In genomic region chrIV:12615122-12615745, ce11 we compare ENCODE assay signal across 5 worm cellular contexts.
TF ChIP-seq lines count a peak whose summit lies in the region.

No protein-coding gene starts in this region.

TF ChIP-seq in whole organism, L1 larva, 84 proteins besides CTCF, POLR2A, EP300 and RAD21 (continues in another document):
- TF ChIP-seq ceh-90 (tag; optimal IDR thresholded peaks at IDR 0.05; lab: Kevin White, UChicago): no peak
- TF ChIP-seq ces-1 (GFP tag; optimal IDR thresholded peaks at IDR 0.05; lab: Kevin White, UChicago): no peak
- no peak for TF ChIP-seq fos-1 (tag; optimal IDR thresholded peaks at IDR 0.05; lab: Kevin White, UChicago)
- peak; percentile 62 for TF ChIP-seq lin-14 (GFP tag; optimal IDR thresholded peaks at IDR 0.05; lab: Kevin White, UChicago)
- no peak for TF ChIP-seq nhr-20 (tag; optimal IDR thresholded peaks at IDR 0.05; lab: Kevin White, UChicago)
- peak; percentile 74 for TF ChIP-seq rnt-1 (tag; optimal IDR thresholded peaks at IDR 0.05; lab: Kevin White, UChicago)
- TF ChIP-seq fkh-10 (GFP tag; optimal IDR thresholded peaks at IDR 0.05; lab: Kevin White, UChicago): no peak
- no peak for TF ChIP-seq pqm-1 (tag; optimal IDR thresholded peaks at IDR 0.05; lab: Kevin White, UChicago)
- no peak for TF ChIP-seq nhr-12 (tag; optimal IDR thresholded peaks at IDR 0.05; lab: Kevin White, UChicago)
- TF ChIP-seq snu-23 (GFP tag; optimal IDR thresholded peaks at IDR 0.05; lab: Kevin White, UChicago): peak; percentile 9
- TF ChIP-seq nhr-85 (tag; lab: Kevin White, UChicago): no peak
- no peak for TF ChIP-seq lin-13 (GFP tag; optimal IDR thresholded peaks at IDR 0.05; lab: Kevin White, UChicago)
- no peak for TF ChIP-seq grh-1 (GFP tag; IDR thresholded peaks at IDR 0.05; lab: Robert Waterston, UW)
- TF ChIP-seq nhr-28 (tag; optimal IDR thresholded peaks at IDR 0.05; lab: Kevin White, UChicago): no peak
- no peak for TF ChIP-seq nhr-77 (tag; optimal IDR thresholded peaks at IDR 0.05; lab: Kevin White, UChicago)
- TF ChIP-seq hlh-4 (tag; optimal IDR thresholded peaks at IDR 0.05; lab: Kevin White, UChicago): no peak
- TF ChIP-seq lsy-2 (tag; optimal IDR thresholded peaks at IDR 0.05; lab: Kevin White, UChicago): peak in 1 of 2 experiments; percentile 14
- TF ChIP-seq efl-1 (optimal IDR thresholded peaks at IDR 0.05; lab: Kevin White, UChicago): no peak
- TF ChIP-seq efl-1 (GFP tag; optimal IDR thresholded peaks at IDR 0.05 in 1 of 2; lab: Kevin White, UChicago): no peak
- no peak for TF ChIP-seq sptf-1 (tag; optimal IDR thresholded peaks at IDR 0.05; lab: Kevin White, UChicago)

TF ChIP-seq in whole organism, L3 larva, 47 proteins besides CTCF, POLR2A, EP300 and RAD21:
- TF ChIP-seq egl-5 (tag; optimal IDR thresholded peaks at IDR 0.05; lab: Kevin White, UChicago): peak; percentile 82
- TF ChIP-seq nfya-1 (tag; optimal IDR thresholded peaks at IDR 0.05; lab: Kevin White, UChicago; ENCODE audit: insufficient read depth): peak; percentile 15
- no peak for TF ChIP-seq nhr-23 (tag; optimal IDR thresholded peaks at IDR 0.05; lab: Kevin White, UChicago)

TF ChIP-seq in whole organism, early embryonic, 17 proteins besides CTCF, POLR2A, EP300 and RAD21:
- no peak for TF ChIP-seq flt-1 (GFP tag; IDR thresholded peaks at IDR 0.05; lab: Robert Waterston, UW)
- TF ChIP-seq hmg-4 (GFP tag; optimal IDR thresholded peaks at IDR 0.05; lab: Kevin White, UChicago): peak; percentile 40

TF ChIP-seq in whole organism, midembryonic, 9 proteins besides CTCF, POLR2A, EP300 and RAD21:
- TF ChIP-seq klf-2 (GFP tag; conservative IDR thresholded peaks at IDR 0.05; lab: Robert Waterston, UW): no peak
- TF ChIP-seq cog-1 (tag; optimal IDR thresholded peaks at IDR 0.05; lab: Kevin White, UChicago): peak; percentile 30
- no peak for TF ChIP-seq ztf-29 (GFP tag; IDR thresholded peaks at IDR 0.05; lab: Robert Waterston, UW)
- TF ChIP-seq ztf-23 (GFP tag; IDR thresholded peaks at IDR 0.05; lab: Robert Waterston, UW): no peak
- no peak for TF ChIP-seq ref-1 (GFP tag; conservative IDR thresholded peaks at IDR 0.05; lab: Robert Waterston, UW)
- TF ChIP-seq T22C8.4 (GFP tag; IDR thresholded peaks at IDR 0.05; lab: Robert Waterston, UW): no peak
- 0 out of 2 replicates have a peak, but pooled peaks have one; percentile 37 for TF ChIP-seq flt-1 (GFP tag; IDR thresholded peaks at IDR 0.05; lab: Robert Waterston, UW)
- no peak for TF ChIP-seq tab-1 (GFP tag; IDR thresholded peaks at IDR 0.05; lab: Robert Waterston, UW)
- TF ChIP-seq med-1 (GFP tag; optimal IDR thresholded peaks at IDR 0.05; lab: Kevin White, UChicago; ENCODE audit: insufficient read depth): no peak

TF ChIP-seq in whole organism, young adult, 124 proteins besides CTCF, POLR2A, EP300 and RAD21:
- TF ChIP-seq zfh-2 (GFP tag; conservative IDR thresholded peaks at IDR 0.05; lab: Robert Waterston, UW) (0 out of 2 replicates have a peak, but pooled peaks have one; percentile 35), hlh-12 (tag; optimal IDR thresholded peaks at IDR 0.05; lab: Kevin White, UChicago) (no peak), mcd-1 (GFP tag; IDR thresholded peaks at IDR 0.05; lab: Robert Waterston, UW) (0 out of 2 replicates have a peak, but pooled peaks have one; percentile 17)
